Worm (Caenorhabditis elegans) whole organism, L4 larva: ENCODE data around the gene snf-6.

Experiments used
- F10B5.3 ChIP-seq: sonication (generic microtip); optimal IDR thresholded peaks from 2 replicates; lab custom pipeline; 2016; ENCODE audit warnings: mild to moderate bottlenecking, missing genetic modification characterization, missing compliant biosample characterization
- F44E2.7 ChIP-seq: fragments of 200-800 bp; sonication (Bioruptor generic); IDR thresholded peaks from 2 replicates; pipeline ENCODE4 v2.1.2; 2022; ENCODE audit warnings: missing genetic modification characterization, missing compliant biosample characterization
- T20F7.1 ChIP-seq: fragments of 200-800 bp; sonication (Bioruptor generic); optimal IDR thresholded peaks from 2 replicates; lab custom pipeline; 2018; ENCODE audit warnings: mild to moderate bottlenecking, missing genetic modification characterization, missing compliant biosample characterization
- ZK546.5 ChIP-seq, 2 experiments: sonication (generic microtip); optimal IDR thresholded peaks; 2 replicates each; lab custom pipeline; 2017; ENCODE audit warnings: missing biosample characterization in 2 of 2, missing genetic modification characterization in 2 of 2
- aha-1 ChIP-seq: fragments of 150-350 bp; peaks from one replicate; lab custom pipeline; 2014; ENCODE audit warnings: missing biosample characterization, missing genetic modification characterization
- aly-2 ChIP-seq: sonication (generic microtip); optimal IDR thresholded peaks from 2 replicates; lab custom pipeline; 2018; ENCODE audit warnings: missing biosample characterization, missing genetic modification characterization
- ceh-20 ChIP-seq: fragments of 200-800 bp; sonication (Bioruptor generic); IDR thresholded peaks from 2 replicates; pipeline ENCODE4 v1.3.6; 2022; ENCODE audit warnings: missing genetic modification reagents, missing genetic modification characterization, missing compliant biosample characterization
- ceh-32 ChIP-seq: sonication (generic microtip); optimal IDR thresholded peaks from 2 replicates; lab custom pipeline; 2016; ENCODE audit warnings: mild to moderate bottlenecking, missing genetic modification characterization, missing compliant biosample characterization; ENCODE audit not compliant: poor library complexity
- cey-2 ChIP-seq: sonication (generic microtip); optimal IDR thresholded peaks from 3 replicates; lab custom pipeline; 2017; ENCODE audit warnings: missing genetic modification characterization, mild to moderate bottlenecking, missing compliant biosample characterization, antibody characterized with exemption, borderline replicate concordance; ENCODE audit not compliant: insufficient read depth
- ctbp-1 ChIP-seq: fragments of 200-800 bp; sonication (Bioruptor generic); IDR thresholded peaks from 2 replicates; pipeline ENCODE4 v1.3.6; 2022; ENCODE audit warnings: missing genetic modification reagents, missing genetic modification characterization, missing compliant biosample characterization
- dmd-6 ChIP-seq: fragments of 200-800 bp; sonication (Bioruptor generic); IDR thresholded peaks from 2 replicates; pipeline ENCODE4 v1.3.6; 2022; ENCODE audit warnings: missing genetic modification reagents, missing genetic modification characterization, missing compliant biosample characterization
- dve-1 ChIP-seq: sonication (generic microtip); optimal IDR thresholded peaks from 2 replicates; lab custom pipeline; 2017; ENCODE audit warnings: antibody characterized with exemption, mild to moderate bottlenecking, missing genetic modification characterization, missing compliant biosample characterization; ENCODE audit not compliant: insufficient read depth
- fkh-10 ChIP-seq: fragments of 150-350 bp; optimal IDR thresholded peaks from 2 replicates; lab custom pipeline; 2014; ENCODE audit warnings: missing biosample characterization, missing genetic modification reagents, missing genetic modification characterization
- fos-1 ChIP-seq: fragments of 150-350 bp; optimal IDR thresholded peaks from 2 replicates; lab custom pipeline; 2014; ENCODE audit warnings: missing biosample characterization, missing genetic modification characterization
- gei-8 ChIP-seq: fragments of 200-800 bp; sonication (Bioruptor generic); optimal IDR thresholded peaks from 2 replicates; lab custom pipeline; 2018; ENCODE audit warnings: mild to moderate bottlenecking, missing genetic modification characterization, missing compliant biosample characterization
- hmg-1.1 ChIP-seq: fragments of 200-800 bp; sonication (Bioruptor generic); IDR thresholded peaks from 2 replicates; pipeline ENCODE4 v1.3.6; 2022; ENCODE audit warnings: missing genetic modification reagents, missing genetic modification characterization, missing compliant biosample characterization
- lim-7 ChIP-seq: fragments of 200-800 bp; sonication (Bioruptor generic); IDR thresholded peaks from 2 replicates; pipeline ENCODE4 v1.3.6; 2022; ENCODE audit warnings: missing genetic modification characterization, missing compliant biosample characterization
- lin-13 ChIP-seq: fragments of 150-350 bp; optimal IDR thresholded peaks from 2 replicates; lab custom pipeline; 2014; ENCODE audit warnings: missing biosample characterization, missing genetic modification reagents, missing genetic modification characterization
- lin-38 ChIP-seq: fragments of 200-800 bp; sonication (Bioruptor generic); IDR thresholded peaks from 2 replicates; pipeline ENCODE4 v1.3.6; 2022; ENCODE audit warnings: missing genetic modification reagents, missing genetic modification characterization, missing compliant biosample characterization
- lsy-2 ChIP-seq, 2 experiments: fragments of 150-350 bp in 1 of 2; sonication (generic microtip) in 1 of 2; optimal IDR thresholded peaks; 2 replicates each; lab custom pipeline; 2014 to 2017; ENCODE audit warnings: missing biosample characterization in 2 of 2, missing genetic modification characterization in 2 of 2
- mdl-1 ChIP-seq, 2 experiments: fragments of 150-350 bp in 1 of 2; sonication (generic microtip) in 1 of 2; optimal IDR thresholded peaks; 2 replicates each; lab custom pipeline; 2014 to 2017; ENCODE audit warnings: missing biosample characterization in 2 of 2, missing genetic modification characterization in 2 of 2
- mep-1 ChIP-seq: fragments of 150-350 bp; sonication (generic microtip); optimal IDR thresholded peaks from 3 replicates; lab custom pipeline; 2014; ENCODE audit warnings: missing biosample characterization, missing genetic modification characterization
- mes-2 ChIP-seq: sonication (generic microtip); optimal IDR thresholded peaks from 2 replicates; lab custom pipeline; 2016; ENCODE audit warnings: missing genotype, mild to moderate bottlenecking, missing genetic modification characterization, missing compliant biosample characterization; ENCODE audit not compliant: poor library complexity, severe bottlenecking
- mxl-3 ChIP-seq: fragments of 200-800 bp; sonication (Bioruptor generic); optimal IDR thresholded peaks from 2 replicates; lab custom pipeline; 2018; ENCODE audit warnings: mild to moderate bottlenecking, missing genetic modification characterization, missing compliant biosample characterization
- nhr-102 ChIP-seq: sonication (generic microtip); optimal IDR thresholded peaks from 2 replicates; lab custom pipeline; 2016; ENCODE audit warnings: mild to moderate bottlenecking, missing genetic modification characterization, moderate library complexity, missing compliant biosample characterization
- nhr-48 ChIP-seq: sonication (generic microtip); optimal IDR thresholded peaks from 2 replicates; lab custom pipeline; 2016; ENCODE audit warnings: mild to moderate bottlenecking, missing genetic modification characterization, missing compliant biosample characterization
- nhr-6 ChIP-seq: fragments of 150-350 bp; optimal IDR thresholded peaks from 2 replicates; lab custom pipeline; 2014; ENCODE audit warnings: missing biosample characterization, missing genetic modification characterization
- pha-4 ChIP-seq, 2 experiments: fragments of 150-350 bp in 1 of 2; fragments of 200-800 bp in 1 of 2; sonication (Bioruptor generic) in 1 of 2; IDR thresholded peaks in 1 of 2; optimal IDR thresholded peaks in 1 of 2; 2 replicates each; pipeline versions ENCODE4 v1.3.6 to Lab custom; 2014 to 2022; ENCODE audit warnings: missing genetic modification characterization in 2 of 2, missing genetic modification reagents in 2 of 2, missing biosample characterization in 1 of 2, missing compliant biosample characterization in 1 of 2
- saeg-2 ChIP-seq: fragments of 200-800 bp; sonication (Bioruptor generic); IDR thresholded peaks from 2 replicates; pipeline ENCODE4 v1.3.6; 2022; ENCODE audit warnings: missing genetic modification reagents, missing genetic modification characterization, missing compliant biosample characterization
- set-16 ChIP-seq: fragments of 200-800 bp; sonication (Bioruptor generic); IDR thresholded peaks from 2 replicates; pipeline ENCODE4 v1.3.6; 2022; ENCODE audit warnings: missing genetic modification reagents, missing genetic modification characterization, missing compliant biosample characterization
- skn-1 ChIP-seq: fragments of 150-350 bp; optimal IDR thresholded peaks from 2 replicates; lab custom pipeline; 2014; ENCODE audit warnings: missing biosample characterization, missing genetic modification characterization
- snpc-1.2 ChIP-seq: fragments of 200-800 bp; sonication (Bioruptor generic); IDR thresholded peaks from 2 replicates; pipeline ENCODE4 v1.3.6; 2022; ENCODE audit warnings: missing genetic modification reagents, missing genetic modification characterization, missing compliant biosample characterization
- spr-1 ChIP-seq: sonication (generic microtip); optimal IDR thresholded peaks from 2 replicates; lab custom pipeline; 2016; ENCODE audit warnings: mild to moderate bottlenecking, missing genetic modification characterization, missing compliant biosample characterization
- tag-97 ChIP-seq: fragments of 200-800 bp; sonication (Bioruptor generic); IDR thresholded peaks from 2 replicates; pipeline ENCODE4 v1.3.6; 2022; ENCODE audit warnings: missing genetic modification characterization, missing compliant biosample characterization
- unc-130 ChIP-seq: sonication (generic microtip); optimal IDR thresholded peaks from 2 replicates; lab custom pipeline; 2016; ENCODE audit warnings: missing genetic modification reagents, missing genetic modification characterization, missing compliant biosample characterization
- vab-7 ChIP-seq: fragments of 200-800 bp; sonication (Bioruptor generic); IDR thresholded peaks from 2 replicates; pipeline ENCODE4 v1.3.6; 2022; ENCODE audit warnings: missing genetic modification reagents, missing genetic modification characterization, missing compliant biosample characterization
- zfp-2 ChIP-seq: sonication (generic microtip); optimal IDR thresholded peaks from 2 replicates; lab custom pipeline; 2016; ENCODE audit warnings: mild to moderate bottlenecking, missing genetic modification characterization, missing compliant biosample characterization
- zip-2 ChIP-seq: fragments of 150-350 bp; optimal IDR thresholded peaks from 2 replicates; lab custom pipeline; 2014; ENCODE audit warnings: missing biosample characterization, missing genetic modification characterization
- ztf-11 ChIP-seq: fragments of 150-350 bp; optimal IDR thresholded peaks from 2 replicates; lab custom pipeline; 2014; ENCODE audit warnings: missing biosample characterization, missing genetic modification characterization

snf-6 gene

ce11 chrIII:1508764-1509281 is 23.8 kb downstream of the snf-6 start (continued):
- TF ChIP-seq aly-2 (tag; lab: Kevin White, UChicago) (no peak), cey-2 (no peak)
- TF ChIP-seq, all 104 proteins: peak for 5

ce11 chrIII:1508244-1508643 is 24.4 kb downstream of the snf-6 start:
- TF ChIP-seq set-16 (peak; percentile 77; the same call in 1 of the 2 replicates), fkh-10 (GFP tag; lab: Kevin White, UChicago) (no peak)

ce11 chrIII:1495863-1496445 is 36.7 kb downstream of the snf-6 start, which contains the start of the genes ave-1 and M01G5.1:
Gene ave-1, minus strand, starts transcription at chrIII:1495975.
Gene M01G5.1, plus strand, starts transcription at chrIII:1496401.
- TF ChIP-seq dve-1 (tag; lab: Kevin White, UChicago) (no peak), nhr-6 (tag; lab: Kevin White, UChicago) (no peak), ctbp-1 (no peak), mes-2 (tag; lab: Kevin White, UChicago) (peak; percentile 44), tag-97 (GFP tag; lab: Robert Waterston, UW) (no peak), nhr-48 (no peak), unc-130 (GFP tag; lab: Kevin White, UChicago) (no peak), mep-1 (tag; lab: Kevin White, UChicago) (peak; percentile 11), snpc-1.2 (GFP tag; lab: Robert Waterston, UW) (no peak), ceh-20 (GFP tag; lab: Robert Waterston, UW) (no peak), ZK546.5 (tag; optimal IDR thresholded peaks at IDR 0.05; lab: Kevin White, UChicago) (no peak), mxl-3 (GFP tag; lab: Kevin White, UChicago) (no peak), hmg-1.1 (GFP tag; lab: Robert Waterston, UW) (0 out of 2 replicates have a peak, but pooled peaks have one; percentile 20), set-16 (no peak), zfp-2 (no peak), F10B5.3 (tag; lab: Kevin White, UChicago) (no peak), dmd-6 (GFP tag; lab: Robert Waterston, UW) (no peak), vab-7 (GFP tag; lab: Robert Waterston, UW) (no peak), T20F7.1 (GFP tag; lab: Kevin White, UChicago) (no peak), F44E2.7 (GFP tag; lab: Robert Waterston, UW) (no peak), lsy-2 (tag; optimal IDR thresholded peaks at IDR 0.05; lab: Kevin White, UChicago) (peak in 1 of 2 experiments; percentile 67), skn-1 (tag; lab: Kevin White, UChicago) (no peak), mdl-1 (tag; optimal IDR thresholded peaks at IDR 0.05; lab: Kevin White, UChicago) (no peak), lim-7 (GFP tag; lab: Robert Waterston, UW) (no peak), ztf-11 (tag; lab: Kevin White, UChicago) (no peak), lin-38 (GFP tag; lab: Robert Waterston, UW) (peak; percentile 92), spr-1 (tag; lab: Kevin White, UChicago) (no peak), zip-2 (tag; lab: Kevin White, UChicago) (no peak), fos-1 (tag; lab: Kevin White, UChicago) (no peak), aha-1 (peak; percentile 54), saeg-2 (no peak), ceh-32 (tag; lab: Kevin White, UChicago) (no peak), lin-13 (GFP tag; lab: Kevin White, UChicago) (peak; percentile 53), gei-8 (GFP tag; lab: Kevin White, UChicago) (no peak), pha-4 (GFP tag; IDR thresholded peaks at IDR 0.05; lab: Robert Waterston, UW) (no peak), pha-4 (tag; optimal IDR thresholded peaks at IDR 0.05; lab: Kevin White, UChicago) (no peak), nhr-102 (tag; lab: Kevin White, UChicago) (no peak)
